Fruit fly (Drosophila melanogaster) whole organism, embryonic: ENCODE data around the gene CG43993.

Experiments used
- CG10979 ChIP-seq: fragments of 200-800 bp; sonication (Bioruptor generic); optimal IDR thresholded peaks from 2 replicates; lab custom pipeline; 2018; ENCODE audit warnings: missing biosample characterization, mild to moderate bottlenecking, missing genetic modification characterization, moderate library complexity
- CG11398 ChIP-seq: fragments of 200-800 bp; sonication (Bioruptor generic); optimal IDR thresholded peaks from 2 replicates; lab custom pipeline; 2016; ENCODE audit warnings: missing biosample characterization, missing genetic modification characterization
- CG12769 ChIP-seq: fragments of 200-800 bp; sonication (Bioruptor generic); optimal IDR thresholded peaks from 2 replicates; lab custom pipeline; 2019; ENCODE audit warnings: missing biosample characterization, mild to moderate bottlenecking, missing genetic modification characterization, moderate library complexity
- CG14441 ChIP-seq: fragments of 200-800 bp; sonication (Bioruptor generic); IDR thresholded peaks from 2 replicates; pipeline ENCODE4 v1.3.6; 2022; ENCODE audit warnings: missing biosample characterization, missing genetic modification characterization
- CG1603 ChIP-seq: fragments of 200-800 bp; sonication (Bioruptor generic); optimal IDR thresholded peaks from 2 replicates; lab custom pipeline; 2019; ENCODE audit warnings: missing biosample characterization, mild to moderate bottlenecking, missing genetic modification characterization, moderate library complexity
- CG17568 ChIP-seq: fragments of 200-800 bp; sonication (Bioruptor generic); optimal IDR thresholded peaks from 2 replicates; lab custom pipeline; 2018; ENCODE audit warnings: missing biosample characterization, mild to moderate bottlenecking, missing genetic modification characterization, moderate library complexity
- CG2116 ChIP-seq: fragments of 200-800 bp; sonication (Bioruptor generic); optimal IDR thresholded peaks from 3 replicates; lab custom pipeline; 2018; ENCODE audit warnings: missing biosample characterization, mild to moderate bottlenecking, missing genetic modification characterization
- CG2120 ChIP-seq: fragments of 200-800 bp; sonication (Bioruptor generic); optimal IDR thresholded peaks from 3 replicates; lab custom pipeline; 2016; ENCODE audit warnings: missing biosample characterization, missing genetic modification characterization
- CG30431 ChIP-seq: fragments of 200-800 bp; sonication (Bioruptor generic); optimal IDR thresholded peaks from 2 replicates; lab custom pipeline; 2017; ENCODE audit warnings: missing biosample characterization, missing genetic modification characterization
- CG31224 ChIP-seq: fragments of 200-800 bp; sonication (Bioruptor generic); IDR thresholded peaks from 2 replicates; pipeline ENCODE4 v1.3.6; 2022; ENCODE audit warnings: missing biosample characterization, missing genetic modification characterization
- CG31441 ChIP-seq: fragments of 200-800 bp; sonication (Bioruptor generic); IDR thresholded peaks from 2 replicates; pipeline ENCODE4 v1.3.6; 2022; ENCODE audit warnings: missing biosample characterization, missing genetic modification characterization
- CG34422 ChIP-seq: fragments of 200-800 bp; sonication (Bioruptor generic); IDR thresholded peaks from 3 replicates; pipeline ENCODE4 v1.3.6; 2022; ENCODE audit warnings: missing biosample characterization, missing genetic modification characterization
- CG4404 ChIP-seq: fragments of 200-800 bp; sonication (Bioruptor generic); IDR thresholded peaks from 2 replicates; pipeline ENCODE4 v1.3.6; 2022; ENCODE audit warnings: missing biosample characterization, missing genetic modification characterization
- CG4730 ChIP-seq: fragments of 200-800 bp; sonication (Bioruptor generic); IDR thresholded peaks from 2 replicates; pipeline ENCODE4 v1.3.6; 2022; ENCODE audit warnings: missing biosample characterization, missing genetic modification characterization
- CG6791 ChIP-seq: fragments of 200-800 bp; sonication (Bioruptor generic); IDR thresholded peaks from 3 replicates; pipeline ENCODE4 v1.3.6; 2022; ENCODE audit warnings: missing biosample characterization, missing genetic modification characterization; ENCODE audit not compliant: partially characterized antibody
- CG6813 ChIP-seq: fragments of 200-800 bp; sonication (Bioruptor generic); optimal IDR thresholded peaks from 2 replicates; lab custom pipeline; 2017; ENCODE audit warnings: missing biosample characterization, missing genetic modification characterization, mild to moderate bottlenecking, moderate library complexity, missing genetic modification reagents
- CG7839 ChIP-seq: fragments of 200-800 bp; sonication (Bioruptor generic); optimal IDR thresholded peaks from 3 replicates; lab custom pipeline; 2018; ENCODE audit warnings: missing biosample characterization, mild to moderate bottlenecking, missing genetic modification characterization, moderate library complexity
- CG8290 ChIP-seq, 3 experiments: fragments of 200-800 bp; sonication (Bioruptor generic); optimal IDR thresholded peaks; 2 replicates each; lab custom pipeline; 2016 to 2019; ENCODE audit warnings: missing biosample characterization in 3 of 3, missing genetic modification characterization in 3 of 3, mild to moderate bottlenecking in 2 of 3, moderate library complexity in 1 of 3
- CG8944 ChIP-seq: fragments of 200-800 bp; sonication (Bioruptor generic); optimal IDR thresholded peaks from 3 replicates; lab custom pipeline; 2016; ENCODE audit warnings: missing biosample characterization, missing genetic modification characterization
- Dbx ChIP-seq: fragments of 200-800 bp; sonication (Bioruptor generic); IDR thresholded peaks from 3 replicates; pipeline ENCODE4 v1.3.6; 2022; ENCODE audit warnings: missing biosample characterization, missing genetic modification characterization
- Drgx ChIP-seq: fragments of 200-800 bp; sonication (Bioruptor generic); IDR thresholded peaks from 2 replicates; pipeline ENCODE4 v1.3.6; 2022; ENCODE audit warnings: missing biosample characterization, missing genetic modification characterization
- Elba2 ChIP-seq: fragments of 200-800 bp; sonication (Bioruptor generic); optimal IDR thresholded peaks from 3 replicates; lab custom pipeline; 2016; ENCODE audit warnings: missing biosample characterization, missing genetic modification characterization
- Hr3 ChIP-seq: fragments of 200-800 bp; sonication (Bioruptor generic); optimal IDR thresholded peaks from 3 replicates; lab custom pipeline; 2016; ENCODE audit warnings: missing biosample characterization, missing genetic modification characterization
- Med ChIP-seq: fragments of 200-800 bp; sonication (Bioruptor generic); peaks from one replicate; lab custom pipeline; 2016; ENCODE audit warnings: missing biosample characterization, missing genetic modification characterization, mild to moderate bottlenecking, inconsistent platforms, moderate library complexity
- Mes4 ChIP-seq: fragments of 200-800 bp; sonication (Bioruptor generic); optimal IDR thresholded peaks from 2 replicates; lab custom pipeline; 2016; ENCODE audit warnings: missing biosample characterization, missing genetic modification characterization
- NK7.1 ChIP-seq: fragments of 200-800 bp; sonication (Bioruptor generic); optimal IDR thresholded peaks from 3 replicates; lab custom pipeline; 2016; ENCODE audit warnings: missing biosample characterization, missing genetic modification characterization
- Optix ChIP-seq: fragments of 200-800 bp; sonication (Bioruptor generic); IDR thresholded peaks from 3 replicates; pipeline ENCODE4 v1.3.6; 2022; ENCODE audit warnings: missing biosample characterization, missing genetic modification characterization
- Ptx1 ChIP-seq: fragments of 200-800 bp; sonication (Bioruptor generic); IDR thresholded peaks from 2 replicates; pipeline ENCODE4 v1.3.6; 2022; ENCODE audit warnings: missing biosample characterization, missing genetic modification characterization
- Scr ChIP-seq: fragments of 200-800 bp; sonication (Bioruptor generic); IDR thresholded peaks from 2 replicates; pipeline ENCODE4 v1.3.6; 2022; ENCODE audit warnings: missing biosample characterization, missing genetic modification characterization; ENCODE audit not compliant: partially characterized antibody
- Sox102F ChIP-seq: fragments of 200-800 bp; sonication (Bioruptor generic); optimal IDR thresholded peaks from 2 replicates; lab custom pipeline; 2018; ENCODE audit warnings: missing biosample characterization, mild to moderate bottlenecking, missing genetic modification characterization, moderate library complexity
- Sry-β ChIP-seq: fragments of 200-800 bp; sonication (Bioruptor generic); optimal IDR thresholded peaks from 2 replicates; lab custom pipeline; 2018; ENCODE audit warnings: missing biosample characterization, mild to moderate bottlenecking, missing genetic modification characterization, moderate library complexity
- ase ChIP-seq: fragments of 200-800 bp; sonication (Bioruptor generic); IDR thresholded peaks from 3 replicates; pipeline ENCODE4 v1.3.6; 2022; ENCODE audit warnings: missing biosample characterization, missing genetic modification characterization
- bsh ChIP-seq, 2 experiments: fragments of 200-800 bp; sonication (Bioruptor generic); optimal IDR thresholded peaks; 2 replicates each; lab custom pipeline; 2017 to 2018; ENCODE audit warnings: mild to moderate bottlenecking in 2 of 2, missing biosample characterization in 2 of 2, missing genetic modification characterization in 2 of 2, moderate library complexity in 1 of 2
- dmrt11E ChIP-seq: fragments of 200-800 bp; sonication (Bioruptor generic); optimal IDR thresholded peaks from 3 replicates; lab custom pipeline; 2018; ENCODE audit warnings: missing biosample characterization, mild to moderate bottlenecking, missing genetic modification characterization, moderate library complexity
- dmrt99B ChIP-seq: fragments of 200-800 bp; sonication (Bioruptor generic); optimal IDR thresholded peaks from 2 replicates; lab custom pipeline; 2018; ENCODE audit warnings: missing biosample characterization, mild to moderate bottlenecking, missing genetic modification characterization, moderate library complexity
- dysf ChIP-seq: fragments of 200-800 bp; sonication (Bioruptor generic); IDR thresholded peaks from 3 replicates; pipeline ENCODE4 v1.3.6; 2022; ENCODE audit warnings: missing biosample characterization, missing genetic modification characterization
- grau ChIP-seq: fragments of 200-800 bp; optimal IDR thresholded peaks from 3 replicates; lab custom pipeline; 2019; ENCODE audit warnings: missing biosample characterization, mild to moderate bottlenecking, missing genetic modification characterization, moderate library complexity
- ham ChIP-seq: fragments of 200-800 bp; sonication (Bioruptor generic); IDR thresholded peaks from 2 replicates; pipeline ENCODE4 v1.3.6; 2022; ENCODE audit warnings: missing biosample characterization, missing genetic modification characterization
- hkb ChIP-seq, 2 experiments: fragments of 200-800 bp in 1 of 2; fragments of >200 bp in 1 of 2; sonication (Bioruptor generic) in 1 of 2; IDR thresholded peaks in 1 of 2; optimal IDR thresholded peaks in 1 of 2; 2 replicates each; pipeline versions ENCODE4 v1.3.6 to Lab custom; 2017 to 2022; ENCODE audit warnings: missing biosample characterization in 1 of 2, missing genetic modification characterization in 1 of 2
- ind ChIP-seq: fragments of 200-800 bp; sonication (Bioruptor generic); optimal IDR thresholded peaks from 3 replicates; lab custom pipeline; 2016; ENCODE audit warnings: missing biosample characterization, missing genetic modification characterization
- nmo ChIP-seq: fragments of 200-800 bp; sonication (Bioruptor generic); optimal IDR thresholded peaks from 2 replicates; lab custom pipeline; 2018; ENCODE audit warnings: missing biosample characterization, mild to moderate bottlenecking, missing genetic modification characterization, moderate library complexity
- phol ChIP-seq: fragments of 200-800 bp; sonication (Bioruptor generic); optimal IDR thresholded peaks from 3 replicates; lab custom pipeline; 2018; ENCODE audit warnings: missing biosample characterization, mild to moderate bottlenecking, missing genetic modification characterization, moderate library complexity
- prd ChIP-seq, 3 experiments: fragments of >200 bp in 2 of 3; fragments of 200-800 bp in 1 of 3; sonication (Bioruptor generic) in 1 of 3; optimal IDR thresholded peaks in 2 of 3; IDR thresholded peaks in 1 of 3; 2 replicates in 2 of 3; 3 replicates in 1 of 3; pipeline versions ENCODE4 v1.3.6 to Lab custom; 2017 to 2022; ENCODE audit warnings: missing biosample characterization in 1 of 3, missing genetic modification characterization in 1 of 3
- sens ChIP-seq: fragments of 200-800 bp; sonication (Bioruptor generic); peaks from one replicate; lab custom pipeline; 2016; ENCODE audit warnings: missing biosample characterization, missing genetic modification characterization
- shn ChIP-seq: fragments of 200-800 bp; sonication (Bioruptor generic); optimal IDR thresholded peaks from 3 replicates; lab custom pipeline; 2016; ENCODE audit warnings: missing biosample characterization, missing genetic modification characterization
- slbo ChIP-seq: fragments of 200-800 bp; sonication (Bioruptor generic); IDR thresholded peaks from 2 replicates; pipeline ENCODE4 v1.3.6; 2022; ENCODE audit warnings: missing biosample characterization, missing genetic modification characterization
- stc ChIP-seq: fragments of 200-800 bp; sonication (Bioruptor generic); IDR thresholded peaks from 2 replicates; pipeline ENCODE4 v1.3.6; 2022; ENCODE audit warnings: missing biosample characterization, missing genetic modification characterization
- unpg ChIP-seq: fragments of 200-800 bp; sonication (Bioruptor generic); optimal IDR thresholded peaks from 3 replicates; lab custom pipeline; 2018; ENCODE audit warnings: missing biosample characterization, mild to moderate bottlenecking, missing genetic modification characterization, moderate library complexity
- zfh1 ChIP-seq: fragments of 200-800 bp; sonication (Bioruptor generic); IDR thresholded peaks from 3 replicates; pipeline ENCODE4 v1.3.6; 2022; ENCODE audit warnings: missing biosample characterization, missing genetic modification characterization

Gene CG43993

dm6 chr3L:12073076-12073475, 40.7 kb downstream of the CG43993 start:
- 0 out of 2 replicates have a peak, but pooled peaks have one; percentile 27 for TF ChIP-seq CG14441 (GFP tag; lab: Robert Waterston, UW)
- TF ChIP-seq NK7.1, result no peak
- no peak for TF ChIP-seq shn (GFP tag; lab: Kevin White, UChicago)
- TF ChIP-seq Elba2 (GFP tag; lab: Kevin White, UChicago), result no peak
- TF ChIP-seq CG8944 (GFP tag; lab: Kevin White, UChicago), result no peak
- TF ChIP-seq dmrt11E (tag; lab: Kevin White, UChicago), result peak; percentile 26
- TF ChIP-seq zfh1 (GFP tag; lab: Robert Waterston, UW), result peak; percentile 48; the same call in 1 of the 3 replicates
- no peak for TF ChIP-seq CG2116 (GFP tag; lab: Kevin White, UChicago)
- peak; percentile 1 for TF ChIP-seq CG10979
- TF ChIP-seq Optix (GFP tag; lab: Robert Waterston, UW), result 0 out of 3 replicates have a peak, but pooled peaks have one; percentile 33
- TF ChIP-seq dysf (GFP tag; lab: Robert Waterston, UW), result 0 out of 3 replicates have a peak, but pooled peaks have one; percentile 16
- no peak for TF ChIP-seq CG7839 (tag; lab: Kevin White, UChicago)
- no peak for TF ChIP-seq nmo (GFP tag; lab: Kevin White, UChicago)
- TF ChIP-seq phol (tag; lab: Kevin White, UChicago), result peak; percentile 30
- TF ChIP-seq bsh (GFP tag; optimal IDR thresholded peaks at IDR 0.05; lab: Kevin White, UChicago), result peak; percentile 14 to 26
- TF ChIP-seq hkb (optimal IDR thresholded peaks at IDR 0.05; lab: Kevin White, UChicago), result no peak
- 0 out of 2 replicates have a peak, but pooled peaks have one; percentile 25 for TF ChIP-seq hkb (GFP tag; IDR thresholded peaks at IDR 0.05; lab: Robert Waterston, UW)
- TF ChIP-seq CG1603 (tag; lab: Kevin White, UChicago), result peak; percentile 10
- peak; percentile 33 for TF ChIP-seq Sox102F (GFP tag; lab: Kevin White, UChicago)
- no peak for TF ChIP-seq CG6791 (GFP tag; lab: Robert Waterston, UW)
- TF ChIP-seq CG8290 (GFP tag; optimal IDR thresholded peaks at IDR 0.05; lab: Kevin White, UChicago), result no peak
- TF ChIP-seq CG8290 (tag; optimal IDR thresholded peaks at IDR 0.05; lab: Kevin White, UChicago), result no peak
- no peak for TF ChIP-seq CG12769 (tag; lab: Kevin White, UChicago)
- no peak for TF ChIP-seq ham (GFP tag; lab: Robert Waterston, UW)
- TF ChIP-seq slbo, result 0 out of 2 replicates have a peak, but pooled peaks have one; percentile 9
- 0 out of 3 replicates have a peak, but pooled peaks have one; percentile 35 for TF ChIP-seq CG34422
- TF ChIP-seq Med (GFP tag; lab: Kevin White, UChicago), result peak; percentile 74
- peak; percentile 2 for TF ChIP-seq grau (tag; lab: Kevin White, UChicago)
- TF ChIP-seq Hr3 (GFP tag; lab: Kevin White, UChicago), result no peak
- no peak for TF ChIP-seq Sry-β (GFP tag; lab: Kevin White, UChicago)
- TF ChIP-seq ase, result no peak
- peak; percentile 4 for TF ChIP-seq ind (GFP tag; lab: Kevin White, UChicago)
- no peak for TF ChIP-seq CG4730 (GFP tag; lab: Robert Waterston, UW)
- TF ChIP-seq Dbx (GFP tag; lab: Robert Waterston, UW), result no peak
- no peak for TF ChIP-seq prd (optimal IDR thresholded peaks at IDR 0.05; lab: Kevin White, UChicago)
- TF ChIP-seq prd (GFP tag; IDR thresholded peaks at IDR 0.05; lab: Robert Waterston, UW), result peak; percentile 46; the same call in 2 of the 3 replicates
- peak; percentile 25; the same call in 1 of the 2 replicates for TF ChIP-seq Ptx1
- TF ChIP-seq stc (GFP tag; lab: Robert Waterston, UW), result 0 out of 2 replicates have a peak, but pooled peaks have one; percentile 16
- TF ChIP-seq unpg, result no peak
- TF ChIP-seq CG31224, result no peak
- TF ChIP-seq CG11398 (GFP tag; lab: Kevin White, UChicago), result no peak
- TF ChIP-seq CG30431 (GFP tag; lab: Kevin White, UChicago), result no peak
- peak; percentile 81 for TF ChIP-seq Drgx (GFP tag; lab: Robert Waterston, UW)
- no peak for TF ChIP-seq Mes4 (GFP tag; lab: Kevin White, UChicago)
- TF ChIP-seq CG2120 (GFP tag; lab: Kevin White, UChicago), result no peak
- TF ChIP-seq CG31441 (GFP tag; lab: Robert Waterston, UW), result 0 out of 2 replicates have a peak, but pooled peaks have one; percentile 15
- TF ChIP-seq CG17568 (GFP tag; lab: Kevin White, UChicago), result no peak
- TF ChIP-seq CG6813 (GFP tag; lab: Kevin White, UChicago), result no peak
- TF ChIP-seq dmrt99B (tag; lab: Kevin White, UChicago), result peak; percentile 6
- TF ChIP-seq Scr (GFP tag; lab: Robert Waterston, UW), result no peak
- TF ChIP-seq CG4404 (GFP tag; lab: Robert Waterston, UW), result 0 out of 2 replicates have a peak, but pooled peaks have one; percentile 6
- TF ChIP-seq sens (GFP tag; lab: Kevin White, UChicago), result peak; percentile 81
